Worm (Caenorhabditis elegans) whole organism, L4 larva: ENCODE results near the gene pap-1.
A peak's percentile ranks its signal among the peaks of the same experiment; 100 is the strongest.

Source experiments
- F37D6.2 ChIP-seq: sonication (generic microtip); optimal IDR thresholded peaks from 2 replicates; lab custom pipeline; 2016; ENCODE audit warnings: mild to moderate bottlenecking, missing genetic modification characterization, missing compliant biosample characterization
- aly-2 ChIP-seq: sonication (generic microtip); optimal IDR thresholded peaks from 2 replicates; lab custom pipeline; 2018; ENCODE audit warnings: missing biosample characterization, missing genetic modification characterization
- ama-1 ChIP-seq: fragments of 150-350 bp; optimal IDR thresholded peaks from 2 replicates; lab custom pipeline; 2014; ENCODE audit warnings: inconsistent platforms, mixed read lengths
- ces-1 ChIP-seq: fragments of 150-350 bp; sonication (generic microtip); optimal IDR thresholded peaks from 4 replicates; lab custom pipeline; 2014; ENCODE audit warnings: missing biosample characterization, missing genetic modification reagents, missing genetic modification characterization
- dpl-1 ChIP-seq: fragments of 150-350 bp; optimal IDR thresholded peaks from 2 replicates; lab custom pipeline; 2014; ENCODE audit warnings: missing biosample characterization, missing genetic modification reagents, missing genetic modification characterization
- fos-1 ChIP-seq: fragments of 150-350 bp; optimal IDR thresholded peaks from 2 replicates; lab custom pipeline; 2014; ENCODE audit warnings: missing biosample characterization, missing genetic modification characterization
- gei-8 ChIP-seq: fragments of 200-800 bp; sonication (Bioruptor generic); optimal IDR thresholded peaks from 2 replicates; lab custom pipeline; 2018; ENCODE audit warnings: mild to moderate bottlenecking, missing genetic modification characterization, missing compliant biosample characterization
- mdl-1 ChIP-seq, 2 experiments: fragments of 150-350 bp in 1 of 2; sonication (generic microtip) in 1 of 2; optimal IDR thresholded peaks; 2 replicates each; lab custom pipeline; 2014 to 2017; ENCODE audit warnings: missing biosample characterization in 2 of 2, missing genetic modification characterization in 2 of 2
- nhr-102 ChIP-seq: sonication (generic microtip); optimal IDR thresholded peaks from 2 replicates; lab custom pipeline; 2016; ENCODE audit warnings: mild to moderate bottlenecking, missing genetic modification characterization, moderate library complexity, missing compliant biosample characterization
- nhr-76 ChIP-seq: fragments of 150-350 bp; optimal IDR thresholded peaks from 2 replicates; lab custom pipeline; 2014; ENCODE audit warnings: missing biosample characterization, missing genetic modification characterization
- unc-130 ChIP-seq: sonication (generic microtip); optimal IDR thresholded peaks from 2 replicates; lab custom pipeline; 2016; ENCODE audit warnings: missing genetic modification reagents, missing genetic modification characterization, missing compliant biosample characterization
- unc-39 ChIP-seq: sonication (generic microtip); optimal IDR thresholded peaks from 2 replicates; lab custom pipeline; 2017; ENCODE audit warnings: missing biosample characterization, missing genetic modification characterization
- ztf-11 ChIP-seq: fragments of 150-350 bp; optimal IDR thresholded peaks from 2 replicates; lab custom pipeline; 2014; ENCODE audit warnings: missing biosample characterization, missing genetic modification characterization

ce11 chrV:10471007-10471406 is 29.2 kb downstream of the pap-1 start:
- TF ChIP-seq F37D6.2 (tag; lab: Kevin White, UChicago), result no peak
- TF ChIP-seq ama-1, result peak; percentile 46
- no peak for TF ChIP-seq fos-1 (tag; lab: Kevin White, UChicago)
- TF ChIP-seq ces-1 (GFP tag; lab: Kevin White, UChicago), result no peak
- no peak for TF ChIP-seq mdl-1 (tag; optimal IDR thresholded peaks at IDR 0.05; lab: Kevin White, UChicago)
- no peak for TF ChIP-seq unc-39 (tag; lab: Kevin White, UChicago)
- no peak for TF ChIP-seq unc-130 (GFP tag; lab: Kevin White, UChicago)
- no peak for TF ChIP-seq nhr-76 (tag; lab: Kevin White, UChicago)
- no peak for TF ChIP-seq aly-2 (tag; lab: Kevin White, UChicago)
- TF ChIP-seq gei-8 (GFP tag; lab: Kevin White, UChicago), result no peak
- TF ChIP-seq dpl-1 (GFP tag; lab: Kevin White, UChicago), result no peak
- TF ChIP-seq nhr-102 (tag; lab: Kevin White, UChicago), result no peak
- TF ChIP-seq ztf-11, result no peak
